Worm (Caenorhabditis elegans) whole organism, L2 larva: ENCODE measurements around the gene ges-1.

Experiments
- F13H6.1 ChIP-seq: sonication (generic microtip); optimal IDR thresholded peaks from 2 replicates; lab custom pipeline; 2016; ENCODE audit warnings: missing genetic modification characterization, missing compliant biosample characterization
- R02D3.7 ChIP-seq: fragments of 150-350 bp; optimal IDR thresholded peaks from 2 replicates; lab custom pipeline; 2014; ENCODE audit warnings: missing biosample characterization, missing genetic modification characterization
- Y55F3AM.14 ChIP-seq: fragments of 200-800 bp; sonication (Bioruptor generic); optimal IDR thresholded peaks from 2 replicates; lab custom pipeline; 2018; ENCODE audit warnings: mild to moderate bottlenecking, missing genetic modification characterization, missing compliant biosample characterization
- ZK546.5 ChIP-seq: sonication (generic microtip); optimal IDR thresholded peaks from 2 replicates; lab custom pipeline; 2017; ENCODE audit warnings: missing biosample characterization, missing genetic modification characterization
- alr-1 ChIP-seq: fragments of 150-350 bp; optimal IDR thresholded peaks from 2 replicates; lab custom pipeline; 2014; ENCODE audit warnings: missing biosample characterization, missing genetic modification characterization
- aly-2 ChIP-seq: fragments of 150-350 bp; optimal IDR thresholded peaks from 2 replicates; lab custom pipeline; 2014; ENCODE audit warnings: missing biosample characterization, missing genetic modification characterization
- ama-1 ChIP-seq: fragments of 150-350 bp; optimal IDR thresholded peaks from 2 replicates; lab custom pipeline; 2018; ENCODE audit warnings: inconsistent platforms
- blmp-1 ChIP-seq: sonication (generic microtip); optimal IDR thresholded peaks from 2 replicates; lab custom pipeline; 2017; ENCODE audit warnings: missing genetic modification characterization, mild to moderate bottlenecking, missing compliant biosample characterization, antibody characterized with exemption, moderate library complexity; ENCODE audit not compliant: insufficient read depth
- ceh-16 ChIP-seq: fragments of 150-350 bp; optimal IDR thresholded peaks from 2 replicates; lab custom pipeline; 2014; ENCODE audit warnings: missing biosample characterization, missing genetic modification characterization
- ceh-82 ChIP-seq: fragments of 150-350 bp; optimal IDR thresholded peaks from 2 replicates; lab custom pipeline; 2014; ENCODE audit warnings: missing biosample characterization, missing genetic modification characterization
- egl-27 ChIP-seq: sonication (generic microtip); optimal IDR thresholded peaks from 3 replicates; lab custom pipeline; 2017; ENCODE audit warnings: missing biosample characterization, missing genetic modification reagents, missing genetic modification characterization
- elt-1 ChIP-seq: fragments of 150-350 bp; optimal IDR thresholded peaks from 2 replicates; lab custom pipeline; 2014; ENCODE audit warnings: missing biosample characterization, missing genetic modification characterization
- elt-3 ChIP-seq: sonication (generic microtip); optimal IDR thresholded peaks from 2 replicates; lab custom pipeline; 2017; ENCODE audit warnings: missing biosample characterization, missing genetic modification characterization
- fos-1 ChIP-seq: fragments of 150-350 bp; optimal IDR thresholded peaks from 2 replicates; lab custom pipeline; 2014; ENCODE audit warnings: missing biosample characterization, missing genetic modification characterization
- gmeb-1 ChIP-seq: fragments of 150-350 bp; optimal IDR thresholded peaks from 2 replicates; lab custom pipeline; 2014; ENCODE audit warnings: missing biosample characterization, missing genetic modification characterization
- lin-11 ChIP-seq: fragments of 150-350 bp; sonication (generic microtip); optimal IDR thresholded peaks from 2 replicates; lab custom pipeline; 2014; ENCODE audit warnings: missing biosample characterization, missing genetic modification characterization, inconsistent platforms, mixed read lengths
- lin-13 ChIP-seq: fragments of 150-350 bp; optimal IDR thresholded peaks from 2 replicates; lab custom pipeline; 2014; ENCODE audit warnings: missing biosample characterization, missing genetic modification reagents, missing genetic modification characterization
- lin-39 ChIP-seq: fragments of 150-350 bp; optimal IDR thresholded peaks from 2 replicates; lab custom pipeline; 2014; ENCODE audit warnings: missing biosample characterization, missing genetic modification reagents, missing genetic modification characterization
- lsy-2 ChIP-seq, 2 experiments: fragments of 150-350 bp in 1 of 2; sonication (generic microtip) in 1 of 2; optimal IDR thresholded peaks; 2 replicates each; lab custom pipeline; 2014 to 2017; ENCODE audit warnings: missing biosample characterization in 2 of 2, missing genetic modification characterization in 2 of 2
- mab-5 ChIP-seq: fragments of 150-350 bp; optimal IDR thresholded peaks from 2 replicates; lab custom pipeline; 2014; ENCODE audit warnings: missing biosample characterization, missing genetic modification characterization
- mdl-1 ChIP-seq, 2 experiments: fragments of 150-350 bp in 1 of 2; sonication (generic microtip) in 1 of 2; optimal IDR thresholded peaks; 2 replicates each; lab custom pipeline; 2017; ENCODE audit warnings: missing biosample characterization in 2 of 2, missing genetic modification characterization in 2 of 2
- nhr-10 ChIP-seq: sonication (generic microtip); optimal IDR thresholded peaks from 2 replicates; lab custom pipeline; 2017; ENCODE audit warnings: missing biosample characterization, missing genetic modification characterization
- nhr-12 ChIP-seq: fragments of 150-350 bp; optimal IDR thresholded peaks from 2 replicates; lab custom pipeline; 2014; ENCODE audit warnings: missing biosample characterization, missing genetic modification characterization
- nhr-129 ChIP-seq: fragments of 150-350 bp; optimal IDR thresholded peaks from 2 replicates; lab custom pipeline; 2014; ENCODE audit warnings: missing biosample characterization, missing genetic modification characterization
- nhr-23 ChIP-seq: fragments of 150-350 bp; optimal IDR thresholded peaks from 2 replicates; lab custom pipeline; 2014; ENCODE audit warnings: missing biosample characterization, missing genetic modification reagents, missing genetic modification characterization
- nhr-237 ChIP-seq: fragments of 150-350 bp; optimal IDR thresholded peaks from 2 replicates; lab custom pipeline; 2014; ENCODE audit warnings: missing biosample characterization, missing genetic modification characterization
- nhr-77 ChIP-seq: fragments of 150-350 bp; optimal IDR thresholded peaks from 2 replicates; lab custom pipeline; 2014; ENCODE audit warnings: missing biosample characterization, missing genetic modification characterization
- peb-1 ChIP-seq: fragments of 150-350 bp; optimal IDR thresholded peaks from 2 replicates; lab custom pipeline; 2014; ENCODE audit warnings: missing biosample characterization, missing genetic modification characterization
- sem-4 ChIP-seq: fragments of 150-350 bp; optimal IDR thresholded peaks from 2 replicates; lab custom pipeline; 2014; ENCODE audit warnings: missing biosample characterization, missing genetic modification reagents, missing genetic modification characterization
- skn-1 ChIP-seq: sonication (generic microtip); optimal IDR thresholded peaks from 2 replicates; lab custom pipeline; 2017; ENCODE audit warnings: missing biosample characterization, missing genetic modification characterization
- sma-3 ChIP-seq: sonication (generic microtip); optimal IDR thresholded peaks from 2 replicates; lab custom pipeline; 2016; ENCODE audit warnings: missing genetic modification reagents, missing genetic modification characterization, missing compliant biosample characterization
- sma-9 ChIP-seq, 2 experiments: fragments of 150-350 bp in 1 of 2; sonication (generic microtip) in 1 of 2; optimal IDR thresholded peaks; 2 replicates each; lab custom pipeline; 2014 to 2016; ENCODE audit warnings: missing genetic modification characterization in 2 of 2, mild to moderate bottlenecking in 1 of 2, missing biosample characterization in 1 of 2, missing compliant biosample characterization in 1 of 2, missing genetic modification reagents in 1 of 2, moderate library complexity in 1 of 2
- unc-39 ChIP-seq: fragments of 150-350 bp; optimal IDR thresholded peaks from 2 replicates; lab custom pipeline; 2014; ENCODE audit warnings: missing biosample characterization, missing genetic modification characterization
- unc-55 ChIP-seq: fragments of 150-350 bp; sonication (generic microtip); optimal IDR thresholded peaks from 3 replicates; lab custom pipeline; 2014; ENCODE audit warnings: missing biosample characterization, missing genetic modification reagents, missing genetic modification characterization
- zag-1 ChIP-seq: fragments of 150-350 bp; optimal IDR thresholded peaks from 2 replicates; lab custom pipeline; 2014; ENCODE audit warnings: missing biosample characterization, missing genetic modification characterization
- ztf-1 ChIP-seq: fragments of 200-800 bp; sonication (Bioruptor generic); conservative IDR thresholded peaks from 2 replicates; pipeline ENCODE4 v1.3.6; 2022; ENCODE audit warnings: missing genetic modification characterization, missing compliant biosample characterization
- ztf-11 ChIP-seq: sonication (generic microtip); optimal IDR thresholded peaks from 2 replicates; lab custom pipeline; 2017; ENCODE audit warnings: missing biosample characterization, missing genetic modification characterization

ges-1 gene

ce11 chrV:1431702-1432187 is at the start of gene ges-1:
Gene ges-1 (minus strand): TSS chrV:1432137.
- TF ChIP-seq mdl-1 (tag; optimal IDR thresholded peaks at IDR 0.05; lab: Kevin White, UChicago) (no peak), sma-9 (GFP tag; optimal IDR thresholded peaks at IDR 0.05; lab: Kevin White, UChicago) (no peak), sma-9 (tag; optimal IDR thresholded peaks at IDR 0.05; lab: Kevin White, UChicago) (no peak), egl-27 (no peak), elt-1 (no peak), alr-1 (tag; lab: Kevin White, UChicago) (no peak), ztf-1 (GFP tag; lab: Robert Waterston, UW) (no peak), zag-1 (no peak), unc-55 (no peak), mab-5 (tag; lab: Kevin White, UChicago) (no peak), peb-1 (no peak), Y55F3AM.14 (GFP tag; lab: Kevin White, UChicago) (no peak), blmp-1 (no peak), nhr-23 (no peak), nhr-10 (tag; lab: Kevin White, UChicago) (no peak), nhr-77 (tag; lab: Kevin White, UChicago) (no peak), unc-39 (tag; lab: Kevin White, UChicago) (no peak)
- TF ChIP-seq, all 48 proteins: peak for 0

ce11 chrV:1480841-1481240 is 48.9 kb upstream of the ges-1 start:
- TF ChIP-seq sma-9 (GFP tag; optimal IDR thresholded peaks at IDR 0.05; lab: Kevin White, UChicago), result peak; percentile 6
- TF ChIP-seq sma-9 (tag; optimal IDR thresholded peaks at IDR 0.05; lab: Kevin White, UChicago), result no peak
- no peak for TF ChIP-seq sem-4 (tag; lab: Kevin White, UChicago)
- peak; percentile 58 for TF ChIP-seq nhr-129 (tag; lab: Kevin White, UChicago)
- TF ChIP-seq F13H6.1 (tag; lab: Kevin White, UChicago), result peak; percentile 58

ce11 chrV:1476841-1477240 is 44.9 kb upstream of the ges-1 start:
- no peak for TF ChIP-seq alr-1 (tag; lab: Kevin White, UChicago)
- TF ChIP-seq elt-3 (tag; lab: Kevin White, UChicago), result no peak
- no peak for TF ChIP-seq egl-27
- TF ChIP-seq mab-5 (tag; lab: Kevin White, UChicago), result no peak
- TF ChIP-seq sma-3 (GFP tag; lab: Kevin White, UChicago), result no peak
- no peak for TF ChIP-seq skn-1 (tag; lab: Kevin White, UChicago)
- TF ChIP-seq lin-13, result no peak
- no peak for TF ChIP-seq nhr-12
- no peak for TF ChIP-seq nhr-129 (tag; lab: Kevin White, UChicago)
- no peak for TF ChIP-seq F13H6.1 (tag; lab: Kevin White, UChicago)
- TF ChIP-seq lin-11, result no peak

- TF ChIP-seq ztf-1 (GFP tag; lab: Robert Waterston, UW), result no peak
- no peak for TF ChIP-seq ama-1
- no peak for TF ChIP-seq ceh-82 (tag; lab: Kevin White, UChicago)
- TF ChIP-seq aly-2 (tag; lab: Kevin White, UChicago), result no peak
- no peak for TF ChIP-seq nhr-129 (tag; lab: Kevin White, UChicago)
- no peak for TF ChIP-seq fos-1 (tag; lab: Kevin White, UChicago)
- TF ChIP-seq gmeb-1 (tag; lab: Kevin White, UChicago), result no peak
- no peak for TF ChIP-seq zag-1
- TF ChIP-seq lin-11, result no peak
- no peak for TF ChIP-seq sem-4 (tag; lab: Kevin White, UChicago)
Measured at ce11 chrV:1476284-1476792, 44.4 kb upstream of the ges-1 start.

- TF ChIP-seq gmeb-1 (tag; lab: Kevin White, UChicago) (peak; percentile 30), ZK546.5 (tag; lab: Kevin White, UChicago) (no peak), nhr-77 (tag; lab: Kevin White, UChicago) (no peak), unc-55 (peak; percentile 71), lsy-2 (tag; optimal IDR thresholded peaks at IDR 0.05; lab: Kevin White, UChicago) (peak in 1 of 2 experiments; percentile 43), nhr-12 (no peak), ceh-82 (tag; lab: Kevin White, UChicago) (peak; percentile 16), F13H6.1 (tag; lab: Kevin White, UChicago) (peak; percentile 94), skn-1 (tag; lab: Kevin White, UChicago) (peak; percentile 1), mab-5 (tag; lab: Kevin White, UChicago) (peak; percentile 39), peb-1 (no peak), ztf-1 (GFP tag; lab: Robert Waterston, UW) (no peak), ztf-11 (no peak), sma-9 (GFP tag; optimal IDR thresholded peaks at IDR 0.05; lab: Kevin White, UChicago) (peak; percentile 48), sma-9 (tag; optimal IDR thresholded peaks at IDR 0.05; lab: Kevin White, UChicago) (no peak), elt-1 (no peak), aly-2 (tag; lab: Kevin White, UChicago) (no peak), sma-3 (GFP tag; lab: Kevin White, UChicago) (peak; percentile 14), lin-11 (peak; percentile 5), nhr-23 (no peak), lin-39 (tag; lab: Kevin White, UChicago) (no peak), blmp-1 (no peak), elt-3 (tag; lab: Kevin White, UChicago) (no peak), nhr-237 (tag; lab: Kevin White, UChicago) (no peak), fos-1 (tag; lab: Kevin White, UChicago) (peak; percentile 36), R02D3.7 (tag; lab: Kevin White, UChicago) (no peak), egl-27 (peak; percentile 31), lin-13 (no peak), ama-1 (no peak), ceh-16 (tag; lab: Kevin White, UChicago) (no peak), sem-4 (tag; lab: Kevin White, UChicago) (peak; percentile 35), zag-1 (peak; percentile 62), mdl-1 (tag; optimal IDR thresholded peaks at IDR 0.05; lab: Kevin White, UChicago) (peak; percentile 10 to 73)
Measured at ce11 chrV:1474486-1475125, 42.7 kb upstream of the ges-1 start, which contains the start of the genes F53E2.2 and unc-60. Gene F53E2.2 (plus strand): TSS chrV:1475086. Gene unc-60 (plus strand): TSS chrV:1475086.
